Worm (Caenorhabditis elegans): ENCODE measurements around the gene F55B11.2.

DNA sequence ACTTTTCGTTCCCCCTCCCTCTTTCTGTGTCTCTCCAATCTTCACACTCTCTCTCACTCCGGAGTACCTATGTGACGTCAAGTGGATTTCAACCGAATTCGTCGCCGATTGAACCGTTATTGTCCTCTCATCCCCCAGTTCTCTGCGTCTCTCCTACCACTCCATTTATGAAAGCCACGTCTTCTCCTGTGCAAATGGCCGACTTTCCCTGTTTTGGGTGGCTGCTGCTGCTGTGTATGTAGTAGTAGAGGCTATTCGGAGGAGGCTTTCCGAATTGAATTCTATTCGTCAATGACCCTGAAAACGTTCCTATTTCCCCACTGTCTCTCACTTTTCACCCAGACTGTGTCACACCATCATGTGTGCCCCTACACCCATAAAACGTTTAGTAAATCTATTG lies 31.3 kb downstream of the F55B11.2 start:
- TF ChIP-seq dao-5 (tag; optimal IDR thresholded peaks at IDR 0.05) (no peak), him-1 (tag; optimal IDR thresholded peaks at IDR 0.05) (no peak), W03F9.2 (tag; optimal IDR thresholded peaks at IDR 0.05) (no peak)
